Worm (Caenorhabditis elegans) whole organism, L2 larva: Measurements from ENCODE around the gene R07H5.9.

Source experiments
- ZK546.5 ChIP-seq: sonication (generic microtip); optimal IDR thresholded peaks from 2 replicates; lab custom pipeline; 2017; ENCODE audit warnings: missing biosample characterization, missing genetic modification characterization
- ama-1 ChIP-seq: fragments of 150-350 bp; optimal IDR thresholded peaks from 2 replicates; lab custom pipeline; 2018; ENCODE audit warnings: inconsistent platforms
- ceh-82 ChIP-seq: fragments of 150-350 bp; optimal IDR thresholded peaks from 2 replicates; lab custom pipeline; 2014; ENCODE audit warnings: missing biosample characterization, missing genetic modification characterization
- lin-39 ChIP-seq: fragments of 150-350 bp; optimal IDR thresholded peaks from 2 replicates; lab custom pipeline; 2014; ENCODE audit warnings: missing biosample characterization, missing genetic modification reagents, missing genetic modification characterization
- lsy-2 ChIP-seq, 2 experiments: fragments of 150-350 bp in 1 of 2; sonication (generic microtip) in 1 of 2; optimal IDR thresholded peaks; 2 replicates each; lab custom pipeline; 2014 to 2017; ENCODE audit warnings: missing biosample characterization in 2 of 2, missing genetic modification characterization in 2 of 2
- mdl-1 ChIP-seq, 2 experiments: fragments of 150-350 bp in 1 of 2; sonication (generic microtip) in 1 of 2; optimal IDR thresholded peaks; 2 replicates each; lab custom pipeline; 2017; ENCODE audit warnings: missing biosample characterization in 2 of 2, missing genetic modification characterization in 2 of 2
- nhr-11 ChIP-seq: fragments of 150-350 bp; optimal IDR thresholded peaks from 2 replicates; lab custom pipeline; 2014; ENCODE audit warnings: missing biosample characterization, missing genetic modification characterization
- nhr-77 ChIP-seq: fragments of 150-350 bp; optimal IDR thresholded peaks from 2 replicates; lab custom pipeline; 2014; ENCODE audit warnings: missing biosample characterization, missing genetic modification characterization
- skn-1 ChIP-seq: sonication (generic microtip); optimal IDR thresholded peaks from 2 replicates; lab custom pipeline; 2017; ENCODE audit warnings: missing biosample characterization, missing genetic modification characterization
- unc-62 ChIP-seq: fragments of 150-350 bp; optimal IDR thresholded peaks from 2 replicates; lab custom pipeline; 2014; ENCODE audit warnings: missing biosample characterization, missing genetic modification reagents, missing genetic modification characterization

DNA sequence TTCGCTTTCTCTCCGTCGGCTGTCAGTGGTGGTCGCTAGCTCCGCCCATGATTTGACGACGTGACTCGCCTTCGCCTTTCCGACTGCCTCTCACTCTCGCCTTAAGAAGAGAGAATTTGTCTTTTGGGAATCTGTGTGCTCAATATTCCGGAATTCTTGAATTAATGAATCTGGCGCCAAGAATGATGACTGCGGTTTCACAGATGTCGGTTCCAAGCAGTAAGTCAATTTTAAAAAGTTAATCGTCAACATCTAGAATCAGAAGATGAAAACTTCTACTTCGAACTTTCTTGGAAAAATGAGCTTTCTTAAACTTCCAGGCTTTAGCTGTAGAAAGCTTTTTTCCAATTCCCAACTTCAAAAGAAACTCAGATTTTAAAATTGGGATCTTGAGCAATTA lies 37.6 kb upstream of the R07H5.9 start, which contains the start of gene nhr-67:
- TF ChIP-seq lsy-2 (tag; optimal IDR thresholded peaks at IDR 0.05; lab: Kevin White, UChicago) (no peak), nhr-11 (tag; lab: Kevin White, UChicago) (no peak), ZK546.5 (no peak), nhr-77 (tag; lab: Kevin White, UChicago) (no peak), ama-1 (lab: Kevin White, UChicago) (no peak), skn-1 (tag; lab: Kevin White, UChicago) (no peak), mdl-1 (tag; optimal IDR thresholded peaks at IDR 0.05; lab: Kevin White, UChicago) (no peak), unc-62 (GFP tag; lab: Kevin White, UChicago) (no peak), ceh-82 (tag; lab: Kevin White, UChicago) (no peak), lin-39 (tag; lab: Kevin White, UChicago) (no peak)
